Fruit fly (Drosophila melanogaster) whole organism, embryonic: ENCODE measurements around the gene endos.

Source experiments
- Abd-B ChIP-seq: fragments of 200-800 bp; sonication (Bioruptor generic); optimal IDR thresholded peaks from 2 replicates; lab custom pipeline; 2018; ENCODE audit warnings: missing biosample characterization, mild to moderate bottlenecking, missing genetic modification characterization, moderate library complexity
- CG10274 ChIP-seq: fragments of 200-800 bp; sonication (Bioruptor generic); optimal IDR thresholded peaks from 3 replicates; lab custom pipeline; 2017; ENCODE audit warnings: missing biosample characterization, mild to moderate bottlenecking, missing genetic modification characterization
- CG11247 ChIP-seq: fragments of 200-800 bp; sonication (Bioruptor generic); IDR thresholded peaks from 2 replicates; pipeline ENCODE4 v1.3.6; 2022; ENCODE audit warnings: missing biosample characterization, missing genetic modification characterization
- CG12391 ChIP-seq: fragments of 200-800 bp; sonication (Bioruptor generic); optimal IDR thresholded peaks from 3 replicates; lab custom pipeline; 2018; ENCODE audit warnings: missing biosample characterization, mild to moderate bottlenecking, missing genetic modification characterization, moderate library complexity
- CG13894 ChIP-seq: fragments of 200-800 bp; sonication (Bioruptor generic); optimal IDR thresholded peaks from 3 replicates; lab custom pipeline; 2018; ENCODE audit warnings: missing biosample characterization, mild to moderate bottlenecking, missing genetic modification characterization, moderate library complexity
- CG15514 ChIP-seq: fragments of 200-800 bp; sonication (Bioruptor generic); optimal IDR thresholded peaks from 3 replicates; lab custom pipeline; 2017; ENCODE audit warnings: missing biosample characterization, missing genetic modification characterization, mild to moderate bottlenecking, moderate library complexity, missing genetic modification reagents
- CG18011 ChIP-seq: fragments of 200-800 bp; sonication (Bioruptor generic); optimal IDR thresholded peaks from 2 replicates; lab custom pipeline; 2017; ENCODE audit warnings: missing biosample characterization, missing genetic modification characterization, mild to moderate bottlenecking, moderate library complexity, missing genotype
- CG18262 ChIP-seq: fragments of 200-800 bp; optimal IDR thresholded peaks from 3 replicates; lab custom pipeline; 2019; ENCODE audit warnings: missing biosample characterization, mild to moderate bottlenecking, missing genetic modification characterization, moderate library complexity
- CG18764 ChIP-seq: fragments of 200-800 bp; sonication (Bioruptor generic); optimal IDR thresholded peaks from 3 replicates; lab custom pipeline; 2016; ENCODE audit warnings: missing biosample characterization, missing genetic modification characterization
- CG2120 ChIP-seq: fragments of 200-800 bp; sonication (Bioruptor generic); optimal IDR thresholded peaks from 3 replicates; lab custom pipeline; 2016; ENCODE audit warnings: missing biosample characterization, missing genetic modification characterization
- CG30431 ChIP-seq: fragments of 200-800 bp; sonication (Bioruptor generic); optimal IDR thresholded peaks from 2 replicates; lab custom pipeline; 2017; ENCODE audit warnings: missing biosample characterization, missing genetic modification characterization
- CG32772 ChIP-seq: fragments of 200-800 bp; sonication (Bioruptor generic); IDR thresholded peaks from 2 replicates; pipeline ENCODE4 v1.3.6; 2022; ENCODE audit warnings: missing biosample characterization, missing genetic modification characterization
- CG3726 ChIP-seq: fragments of 200-800 bp; sonication (Bioruptor generic); IDR thresholded peaks from 3 replicates; pipeline ENCODE4, ENCODE4 v1.3.6; 2022; ENCODE audit warnings: missing biosample characterization, missing genetic modification characterization
- CG3838 ChIP-seq: fragments of 200-800 bp; sonication (Bioruptor generic); optimal IDR thresholded peaks from 3 replicates; lab custom pipeline; 2016; ENCODE audit warnings: missing biosample characterization, missing genetic modification characterization
- CG4282 ChIP-seq: fragments of 200-800 bp; sonication (Bioruptor generic); optimal IDR thresholded peaks from 2 replicates; lab custom pipeline; 2016; ENCODE audit warnings: missing biosample characterization, missing genetic modification characterization
- CG8290 ChIP-seq, 3 experiments: fragments of 200-800 bp; sonication (Bioruptor generic); optimal IDR thresholded peaks; 2 replicates each; lab custom pipeline; 2016 to 2019; ENCODE audit warnings: missing biosample characterization in 3 of 3, missing genetic modification characterization in 3 of 3, mild to moderate bottlenecking in 2 of 3, moderate library complexity in 1 of 3
- CG9932 ChIP-seq: fragments of 200-800 bp; sonication (Bioruptor generic); IDR thresholded peaks from 2 replicates; pipeline ENCODE4 v1.3.6; 2022; ENCODE audit warnings: missing biosample characterization, missing genetic modification characterization
- CTCF ChIP-seq: fragments of 200-800 bp; sonication (Bioruptor generic); optimal IDR thresholded peaks from 2 replicates; lab custom pipeline; 2017; ENCODE audit warnings: missing biosample characterization, mild to moderate bottlenecking, missing genetic modification characterization, moderate library complexity
- Chrac-16 ChIP-seq: fragments of 200-800 bp; sonication (Bioruptor generic); optimal IDR thresholded peaks from 3 replicates; lab custom pipeline; 2016; ENCODE audit warnings: missing biosample characterization, missing genetic modification characterization
- Elba2 ChIP-seq: fragments of 200-800 bp; sonication (Bioruptor generic); optimal IDR thresholded peaks from 3 replicates; lab custom pipeline; 2016; ENCODE audit warnings: missing biosample characterization, missing genetic modification characterization
- Gug ChIP-seq: fragments of 200-800 bp; sonication (Bioruptor generic); IDR thresholded peaks from 4 replicates; pipeline ENCODE4 v1.3.6; 2022; ENCODE audit warnings: missing biosample characterization, missing genetic modification characterization
- Hand ChIP-seq: fragments of 200-800 bp; sonication (Bioruptor generic); optimal IDR thresholded peaks from 2 replicates; lab custom pipeline; 2017; ENCODE audit warnings: mild to moderate bottlenecking, missing biosample characterization, missing genetic modification reagents, missing genetic modification characterization
- Hey ChIP-seq: fragments of 200-800 bp; sonication (Bioruptor generic); optimal IDR thresholded peaks from 3 replicates; lab custom pipeline; 2018; ENCODE audit warnings: missing biosample characterization, mild to moderate bottlenecking, missing genetic modification characterization
- Max ChIP-seq: fragments of 200-800 bp; sonication (Bioruptor generic); optimal IDR thresholded peaks from 2 replicates; lab custom pipeline; 2016; ENCODE audit warnings: missing biosample characterization, mild to moderate bottlenecking, missing genetic modification characterization
- Nf-YC ChIP-seq: fragments of 200-800 bp; optimal IDR thresholded peaks from 3 replicates; lab custom pipeline; 2019; ENCODE audit warnings: missing biosample characterization, mild to moderate bottlenecking, missing genetic modification characterization, moderate library complexity
- PHDP ChIP-seq: fragments of 200-800 bp; sonication (Bioruptor generic); optimal IDR thresholded peaks from 3 replicates; lab custom pipeline; 2018; ENCODE audit warnings: missing biosample characterization, mild to moderate bottlenecking, missing genetic modification characterization, moderate library complexity
- Stat92E ChIP-seq, 3 experiments: fragments of >200 bp in 2 of 3; fragments of 200-800 bp in 1 of 3; sonication (Bioruptor generic) in 1 of 3; optimal IDR thresholded peaks; 2 replicates each; lab custom pipeline; 2017 to 2019; ENCODE audit warnings: missing biosample characterization in 3 of 3, missing genetic modification characterization in 3 of 3, mild to moderate bottlenecking in 1 of 3, moderate library complexity in 1 of 3
- ab ChIP-seq: fragments of 200-800 bp; sonication (Bioruptor generic); optimal IDR thresholded peaks from 2 replicates; lab custom pipeline; 2016; ENCODE audit warnings: missing biosample characterization, missing genetic modification characterization
- crol ChIP-seq: fragments of 200-800 bp; sonication (Bioruptor generic); IDR thresholded peaks from 2 replicates; pipeline ENCODE4 v1.3.6; 2022; ENCODE audit warnings: missing biosample characterization, missing genetic modification characterization
- crp ChIP-seq, 2 experiments: fragments of 200-800 bp; sonication (Bioruptor generic); optimal IDR thresholded peaks; 2 replicates in 1 of 2; 3 replicates in 1 of 2; lab custom pipeline; 2017; ENCODE audit warnings: missing biosample characterization in 2 of 2, missing genetic modification characterization in 2 of 2, mild to moderate bottlenecking in 1 of 2, moderate library complexity in 1 of 2
- dati ChIP-seq: fragments of 200-800 bp; sonication (Bioruptor generic); IDR thresholded peaks from 2 replicates; pipeline ENCODE4 v1.3.6; 2022; ENCODE audit warnings: missing biosample characterization, missing genetic modification characterization
- eve ChIP-seq, 2 experiments: fragments of >200 bp; optimal IDR thresholded peaks; 2 replicates each; lab custom pipeline; 2017; ENCODE audit warnings: missing biosample characterization in 2 of 2, missing genetic modification characterization in 2 of 2
- eyg ChIP-seq: fragments of 200-800 bp; sonication (Bioruptor generic); optimal IDR thresholded peaks from 3 replicates; lab custom pipeline; 2016; ENCODE audit warnings: missing biosample characterization, missing genetic modification characterization
- gce ChIP-seq: fragments of 200-800 bp; sonication (Bioruptor generic); IDR thresholded peaks from 3 replicates; pipeline ENCODE4 v1.3.6; 2022; ENCODE audit warnings: missing biosample characterization, missing genetic modification characterization
- grau ChIP-seq: fragments of 200-800 bp; optimal IDR thresholded peaks from 3 replicates; lab custom pipeline; 2019; ENCODE audit warnings: missing biosample characterization, mild to moderate bottlenecking, missing genetic modification characterization, moderate library complexity
- h ChIP-seq: fragments of >200 bp; optimal IDR thresholded peaks from 2 replicates; lab custom pipeline; 2017
- her ChIP-seq: fragments of 200-800 bp; sonication (Bioruptor generic); optimal IDR thresholded peaks from 2 replicates; lab custom pipeline; 2016; ENCODE audit warnings: missing biosample characterization, missing genetic modification characterization
- insv ChIP-seq, 2 experiments: fragments of 200-800 bp; sonication (Bioruptor generic); optimal IDR thresholded peaks; 3 replicates each; lab custom pipeline; 2016 to 2018; ENCODE audit warnings: missing biosample characterization in 2 of 2, missing genetic modification characterization in 2 of 2
- klu ChIP-seq: fragments of 200-800 bp; sonication (Bioruptor generic); IDR thresholded peaks from 2 replicates; pipeline ENCODE4 v1.3.6; 2022; ENCODE audit warnings: missing biosample characterization, missing genetic modification characterization
- mirr ChIP-seq: fragments of 200-800 bp; sonication (Bioruptor generic); optimal IDR thresholded peaks from 3 replicates; lab custom pipeline; 2018; ENCODE audit warnings: missing biosample characterization, mild to moderate bottlenecking, missing genetic modification characterization
- nerfin-1 ChIP-seq: fragments of 200-800 bp; sonication (Bioruptor generic); optimal IDR thresholded peaks from 3 replicates; lab custom pipeline; 2019; ENCODE audit warnings: missing biosample characterization, mild to moderate bottlenecking, missing genetic modification characterization, moderate library complexity
- pan ChIP-seq, 4 experiments: fragments of >200 bp in 3 of 4; fragments of 200-800 bp in 1 of 4; sonication (Bioruptor generic) in 1 of 4; optimal IDR thresholded peaks in 3 of 4; IDR thresholded peaks in 1 of 4; 2 replicates each; pipeline versions ENCODE4 v1.3.6 to Lab custom; 2017 to 2022; ENCODE audit warnings: missing biosample characterization in 2 of 4, missing genetic modification characterization in 2 of 4, mixed read lengths in 1 of 4
- run ChIP-seq: fragments of 200-800 bp; sonication (Bioruptor generic); optimal IDR thresholded peaks from 3 replicates; lab custom pipeline; 2018; ENCODE audit warnings: missing biosample characterization, mild to moderate bottlenecking, missing genetic modification characterization
- sc ChIP-seq, 3 experiments: fragments of >200 bp in 2 of 3; fragments of 200-800 bp in 1 of 3; sonication (Bioruptor generic) in 1 of 3; optimal IDR thresholded peaks; 2 replicates in 2 of 3; 3 replicates in 1 of 3; lab custom pipeline; 2017; ENCODE audit warnings: mild to moderate bottlenecking in 1 of 3, missing biosample characterization in 1 of 3, missing genetic modification characterization in 1 of 3, missing genetic modification reagents in 1 of 3
- sd ChIP-seq: fragments of 200-800 bp; sonication (Bioruptor generic); optimal IDR thresholded peaks from 3 replicates; lab custom pipeline; 2018; ENCODE audit warnings: missing biosample characterization, mild to moderate bottlenecking, missing genetic modification characterization, moderate library complexity
- slp2 ChIP-seq: fragments of 200-800 bp; sonication (Bioruptor generic); optimal IDR thresholded peaks from 2 replicates; lab custom pipeline; 2016; ENCODE audit warnings: missing biosample characterization, missing genetic modification characterization
- stc ChIP-seq: fragments of 200-800 bp; sonication (Bioruptor generic); IDR thresholded peaks from 2 replicates; pipeline ENCODE4 v1.3.6; 2022; ENCODE audit warnings: missing biosample characterization, missing genetic modification characterization
- tap ChIP-seq: fragments of 200-800 bp; optimal IDR thresholded peaks from 3 replicates; lab custom pipeline; 2019; ENCODE audit warnings: missing biosample characterization, mild to moderate bottlenecking, missing genetic modification characterization, moderate library complexity
- tgo ChIP-seq: fragments of 200-800 bp; sonication (Bioruptor generic); IDR thresholded peaks from 3 replicates; pipeline ENCODE4 v1.3.6; 2022; ENCODE audit warnings: missing biosample characterization, missing genetic modification characterization
- tin ChIP-seq: fragments of 200-800 bp; sonication (Bioruptor generic); optimal IDR thresholded peaks from 3 replicates; lab custom pipeline; 2016; ENCODE audit warnings: missing biosample characterization, missing genetic modification characterization

endos gene

DNA sequence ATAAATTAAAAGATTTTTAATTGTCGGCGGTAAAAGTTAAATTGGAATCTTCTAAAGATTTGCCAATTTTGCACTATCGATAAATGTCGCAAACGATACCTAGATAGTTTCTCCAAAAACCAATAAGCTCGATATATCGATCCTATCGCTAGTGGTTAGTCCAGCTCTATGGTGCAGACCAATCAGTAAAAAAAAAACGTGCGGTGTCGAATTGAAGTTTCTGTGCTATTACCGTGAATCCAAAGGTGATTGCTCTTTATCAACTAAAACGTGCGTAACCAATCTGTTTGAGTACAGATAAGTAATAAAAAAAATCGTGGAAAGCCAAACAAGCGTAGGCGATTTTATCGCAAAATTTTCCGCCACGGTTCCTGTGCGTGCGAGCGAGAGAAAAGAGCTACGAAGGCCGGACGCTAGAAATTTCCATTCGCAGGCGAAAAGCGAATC lies 5.4 kb upstream of the endos start, which contains the start of gene Hsp110 (continued):
- no peak for TF ChIP-seq CG8290 (GFP tag; optimal IDR thresholded peaks at IDR 0.05; lab: Kevin White, UChicago)
- TF ChIP-seq CG8290 (tag; optimal IDR thresholded peaks at IDR 0.05; lab: Kevin White, UChicago), result no peak
- TF ChIP-seq sc (optimal IDR thresholded peaks at IDR 0.05; lab: Kevin White, UChicago), result no peak
- TF ChIP-seq sc (GFP tag; optimal IDR thresholded peaks at IDR 0.05; lab: Kevin White, UChicago), result no peak
- no peak for TF ChIP-seq CG11247 (GFP tag; lab: Robert Waterston, UW)
- TF ChIP-seq CG18764 (GFP tag; lab: Kevin White, UChicago), result no peak
- no peak for TF ChIP-seq ab (GFP tag; lab: Kevin White, UChicago)
- no peak for TF ChIP-seq stc (GFP tag; lab: Robert Waterston, UW)
- TF ChIP-seq Hey (tag; lab: Kevin White, UChicago), result no peak
- no peak for TF ChIP-seq pan (optimal IDR thresholded peaks at IDR 0.05; lab: Kevin White, UChicago)
- TF ChIP-seq pan (GFP tag; optimal IDR thresholded peaks at IDR 0.05 in 1 of 2, IDR thresholded peaks at IDR 0.05 in 1 of 2), result no peak
- no peak for TF ChIP-seq tgo (GFP tag; lab: Robert Waterston, UW)
- TF ChIP-seq Hand, result peak; percentile 16
- TF ChIP-seq CG18011, result no peak
- TF ChIP-seq CG4282, result no peak
- TF ChIP-seq eve (GFP tag; optimal IDR thresholded peaks at IDR 0.05; lab: Kevin White, UChicago), result no peak
- no peak for TF ChIP-seq dati (GFP tag; lab: Robert Waterston, UW)
- TF ChIP-seq run, result no peak
- no peak for TF ChIP-seq Abd-B
- peak; percentile 70 for TF ChIP-seq Max (GFP tag; lab: Kevin White, UChicago)
- TF ChIP-seq CG15514 (GFP tag; lab: Kevin White, UChicago), result peak; percentile 76
- no peak for TF ChIP-seq CG3838 (GFP tag; lab: Kevin White, UChicago)
- no peak for TF ChIP-seq CG3726 (GFP tag; lab: Robert Waterston, UW)
- TF ChIP-seq her (GFP tag; lab: Kevin White, UChicago), result peak; percentile 49
- peak; percentile 51 for TF ChIP-seq mirr (GFP tag; lab: Kevin White, UChicago)
- TF ChIP-seq PHDP (tag; lab: Kevin White, UChicago), result peak; percentile 10
- TF ChIP-seq tin (GFP tag; lab: Kevin White, UChicago), result peak; percentile 21
- TF ChIP-seq CG30431 (GFP tag; lab: Kevin White, UChicago), result no peak
- no peak for TF ChIP-seq eyg (GFP tag; lab: Kevin White, UChicago)
- TF ChIP-seq CG32772 (GFP tag; lab: Robert Waterston, UW), result peak; percentile 55; the same call in 1 of the 2 replicates
- TF ChIP-seq Gug, result no peak; the same call in 3 of the 4 replicates
- peak; percentile 51 for TF ChIP-seq CG2120 (GFP tag; lab: Kevin White, UChicago)
- peak; percentile 42 for TF ChIP-seq nerfin-1 (tag; lab: Kevin White, UChicago)
- peak in 1 of 2 experiments; percentile 84 for TF ChIP-seq insv (GFP tag; optimal IDR thresholded peaks at IDR 0.05; lab: Kevin White, UChicago)
- no peak for TF ChIP-seq CG10274 (GFP tag; lab: Kevin White, UChicago)
- TF ChIP-seq CTCF (GFP tag; lab: Kevin White, UChicago), result peak; percentile 9
- peak; percentile 31 for TF ChIP-seq CG12391 (tag; lab: Kevin White, UChicago)
- TF ChIP-seq sd (tag; lab: Kevin White, UChicago), result peak; percentile 13
- TF ChIP-seq klu (GFP tag; lab: Robert Waterston, UW), result no peak
- TF ChIP-seq h (lab: Kevin White, UChicago), result no peak
- no peak for TF ChIP-seq CG18262 (tag; lab: Kevin White, UChicago)
- TF ChIP-seq grau (tag; lab: Kevin White, UChicago), result peak; percentile 16
- peak; percentile 32 for TF ChIP-seq Nf-YC (tag; lab: Kevin White, UChicago)
- TF ChIP-seq tap (tag; lab: Kevin White, UChicago), result no peak
- TF ChIP-seq gce (GFP tag; lab: Robert Waterston, UW), result no peak
- TF ChIP-seq crol (GFP tag; lab: Robert Waterston, UW), result no peak
- TF ChIP-seq slp2 (GFP tag; lab: Kevin White, UChicago), result no peak
- peak; percentile 76 for TF ChIP-seq CG9932 (GFP tag; lab: Robert Waterston, UW)
- TF ChIP-seq Chrac-16, result no peak
- peak; percentile 81 for TF ChIP-seq Elba2 (GFP tag; lab: Kevin White, UChicago)
- peak in 1 of 3 experiments; percentile 14 for TF ChIP-seq Stat92E (GFP tag; optimal IDR thresholded peaks at IDR 0.05; lab: Kevin White, UChicago)
- peak; percentile 42 for TF ChIP-seq CG13894
- TF ChIP-seq crp (GFP tag; optimal IDR thresholded peaks at IDR 0.05; lab: Kevin White, UChicago), result no peak
